Fruit fly (Drosophila melanogaster): ENCODE data around the gene CG12099.

Gene CG12099

DNA sequence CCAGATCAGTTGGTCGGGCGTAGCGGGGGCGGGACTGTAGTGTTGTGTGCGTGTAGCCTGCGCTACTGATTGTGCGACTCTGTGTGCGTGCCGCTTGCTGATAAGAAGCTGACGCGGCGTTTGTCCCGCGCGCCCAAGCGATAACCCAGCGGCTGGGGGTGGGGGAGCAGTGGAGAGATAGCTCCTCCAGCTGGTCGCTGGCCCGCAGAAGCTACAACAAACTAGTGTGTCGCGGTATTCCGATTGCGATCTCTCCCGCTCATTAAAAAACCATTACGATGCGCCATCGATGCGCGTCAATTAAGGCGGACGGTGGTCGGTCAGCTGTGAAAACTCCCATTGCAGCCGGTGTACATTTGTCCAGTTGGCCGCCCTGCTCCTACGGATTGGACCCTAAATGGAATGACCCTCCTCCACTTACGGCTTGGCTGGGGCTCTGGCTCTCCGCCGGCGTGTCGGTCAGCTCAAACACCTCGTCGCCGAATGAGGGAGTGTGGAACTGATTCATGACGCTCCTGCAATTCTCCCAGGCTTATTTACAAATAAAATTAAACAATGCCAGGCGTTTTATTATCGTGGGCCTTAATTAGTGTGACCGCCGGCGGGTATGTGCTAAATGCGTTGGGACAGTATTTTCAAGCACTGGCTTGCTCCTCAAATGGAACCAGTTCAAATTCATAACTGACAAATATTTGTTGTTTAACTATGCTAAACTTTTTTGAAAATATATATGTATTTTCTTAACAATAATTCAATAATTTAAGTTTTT lies 44.0 kb upstream of the CG12099 start, which contains the start of gene CG12104 (continued):
- no peak for TF ChIP-seq Elba2 (GFP tag; optimal IDR thresholded peaks at IDR 0.05)
- TF ChIP-seq tna (GFP tag; IDR thresholded peaks at IDR 0.05; ENCODE audit: partially characterized antibody), result no peak
- no peak for TF ChIP-seq CG10959 (GFP tag; IDR thresholded peaks at IDR 0.05)
- TF ChIP-seq CG12659 (GFP tag; optimal IDR thresholded peaks at IDR 0.05), result peak; percentile 47
- no peak for TF ChIP-seq Dfd (GFP tag; optimal IDR thresholded peaks at IDR 0.05)
- no peak for TF ChIP-seq CkIIα-i1 (GFP tag; IDR thresholded peaks at IDR 0.05)
- no peak for TF ChIP-seq C15 (GFP tag; IDR thresholded peaks at IDR 0.05)
- TF ChIP-seq seq (GFP tag; IDR thresholded peaks at IDR 0.05), result no peak
- TF ChIP-seq CG4617 (GFP tag; optimal IDR thresholded peaks at IDR 0.05; ENCODE audit: borderline replicate concordance), result peak; percentile 68
- no peak for TF ChIP-seq Bdp1 (GFP tag; optimal IDR thresholded peaks at IDR 0.05)
- TF ChIP-seq Awh (GFP tag; IDR thresholded peaks at IDR 0.05), result no peak
- TF ChIP-seq Ets65A (GFP tag), result peak; percentile 86
- TF ChIP-seq CG34376 (GFP tag; optimal IDR thresholded peaks at IDR 0.05), result peak; percentile 55
- TF ChIP-seq hb (GFP tag; IDR thresholded peaks at IDR 0.05; ENCODE audit: partially characterized antibody), result no peak
- TF ChIP-seq da (GFP tag; optimal IDR thresholded peaks at IDR 0.05), result no peak
- TF ChIP-seq YL-1 (GFP tag; optimal IDR thresholded peaks at IDR 0.05), result peak; percentile 41
- TF ChIP-seq hth (optimal IDR thresholded peaks at IDR 0.05), result no peak
- no peak for TF ChIP-seq Ravus (GFP tag; IDR thresholded peaks at IDR 0.05)
- TF ChIP-seq Xrp1 (GFP tag; IDR thresholded peaks at IDR 0.05), result no peak
- no peak for TF ChIP-seq Poxn (GFP tag; IDR thresholded peaks at IDR 0.05)
- no peak for TF ChIP-seq CG18476 (GFP tag; optimal IDR thresholded peaks at IDR 0.05)
- no peak for TF ChIP-seq CG11560 (tag; IDR thresholded peaks at IDR 0.05)
- TF ChIP-seq ATbp (GFP tag; optimal IDR thresholded peaks at IDR 0.05), result no peak
- TF ChIP-seq gsb (GFP tag; IDR thresholded peaks at IDR 0.05), result no peak
- no peak for TF ChIP-seq Six4 (GFP tag; optimal IDR thresholded peaks at IDR 0.05)
- TF ChIP-seq maf-S (GFP tag; optimal IDR thresholded peaks at IDR 0.05), result no peak
- no peak for TF ChIP-seq kni (GFP tag; optimal IDR thresholded peaks at IDR 0.05)
- TF ChIP-seq CG8388 (GFP tag; optimal IDR thresholded peaks at IDR 0.05), result peak; percentile 30
- TF ChIP-seq CG13894 (tag; optimal IDR thresholded peaks at IDR 0.05), result no peak
- TF ChIP-seq CG1603 (tag; optimal IDR thresholded peaks at IDR 0.05), result no peak
- peak; percentile 38 for TF ChIP-seq CG1233 (GFP tag; optimal IDR thresholded peaks at IDR 0.05)
- no peak for TF ChIP-seq eyg (GFP tag; optimal IDR thresholded peaks at IDR 0.05)
- TF ChIP-seq nmo (GFP tag; optimal IDR thresholded peaks at IDR 0.05), result peak; percentile 24
- no peak for TF ChIP-seq danr (GFP tag; IDR thresholded peaks at IDR 0.05)
- TF ChIP-seq CG11696 (GFP tag; IDR thresholded peaks at IDR 0.05), result no peak
- TF ChIP-seq CG16815 (GFP tag; optimal IDR thresholded peaks at IDR 0.05), result no peak
- no peak for TF ChIP-seq CG9932 (GFP tag; IDR thresholded peaks at IDR 0.05)
- TF ChIP-seq CG5953 (GFP tag; IDR thresholded peaks at IDR 0.05), result no peak
- no peak for TF ChIP-seq dimm (GFP tag; IDR thresholded peaks at IDR 0.05)
- no peak for TF ChIP-seq CG6791 (GFP tag; IDR thresholded peaks at IDR 0.05; ENCODE audit: partially characterized antibody)
- no peak for TF ChIP-seq lov (optimal IDR thresholded peaks at IDR 0.05)
- TF ChIP-seq lov (GFP tag; IDR thresholded peaks at IDR 0.05), result no peak
- no peak for TF ChIP-seq Lpt (GFP tag; optimal IDR thresholded peaks at IDR 0.05)
- no peak for TF ChIP-seq CG11723 (GFP tag; optimal IDR thresholded peaks at IDR 0.05)
- no peak for TF ChIP-seq wor (GFP tag; IDR thresholded peaks at IDR 0.05)
- no peak for TF ChIP-seq dysf (GFP tag; IDR thresholded peaks at IDR 0.05)
- no peak for TF ChIP-seq so (GFP tag; IDR thresholded peaks at IDR 0.05)
- TF ChIP-seq lbe (GFP tag; optimal IDR thresholded peaks at IDR 0.05), result no peak
- no peak for TF ChIP-seq CG9437 (GFP tag; optimal IDR thresholded peaks at IDR 0.05)
- no peak for TF ChIP-seq Deaf1 (tag; optimal IDR thresholded peaks at IDR 0.05)
- TF ChIP-seq BEAF-32 (GFP tag; optimal IDR thresholded peaks at IDR 0.05), result peak; percentile 12
- no peak for TF ChIP-seq ems (GFP tag; optimal IDR thresholded peaks at IDR 0.05)
